Worm (Caenorhabditis elegans): ENCODE data around the gene nac-1.
A peak's percentile ranks its signal among the peaks of the same experiment; 100 is the strongest.

The nac-1 gene

ce11 chrX:14853712-14854217, 41.2 kb upstream of the nac-1 start, which contains the start of the genes C27C12.1 and C27C12.4 (continued):
- TF ChIP-seq elt-1 (tag; optimal IDR thresholded peaks at IDR 0.05) (peak; percentile 35), ztf-11 (tag; optimal IDR thresholded peaks at IDR 0.05) (no peak), ZK546.5 (tag; optimal IDR thresholded peaks at IDR 0.05) (no peak), snpc-4 (tag; optimal IDR thresholded peaks at IDR 0.05) (peak; percentile 89), fos-1 (tag; optimal IDR thresholded peaks at IDR 0.05) (no peak)

ce11 chrX:14861752-14862151, 33.2 kb upstream of the nac-1 start, which contains the start of gene dmd-4:
TSS of gene dmd-4 (minus strand) at chrX:14861852.
- TF ChIP-seq fkh-2 (tag; optimal IDR thresholded peaks at IDR 0.05) = no peak
- no peak for TF ChIP-seq egl-27 (tag; optimal IDR thresholded peaks at IDR 0.05)
- TF ChIP-seq ceh-82 (tag; optimal IDR thresholded peaks at IDR 0.05) = no peak
- no peak for TF ChIP-seq ceh-28 (tag; optimal IDR thresholded peaks at IDR 0.05)
- no peak for TF ChIP-seq egl-5 (tag; optimal IDR thresholded peaks at IDR 0.05)
- TF ChIP-seq nhr-67 (tag; optimal IDR thresholded peaks at IDR 0.05) = no peak
- TF ChIP-seq ztf-11 (tag; optimal IDR thresholded peaks at IDR 0.05) = no peak
- no peak for TF ChIP-seq nhr-76 (tag; optimal IDR thresholded peaks at IDR 0.05)
- no peak for TF ChIP-seq elt-2 (tag; optimal IDR thresholded peaks at IDR 0.05)
- TF ChIP-seq ztf-4 (tag; optimal IDR thresholded peaks at IDR 0.05) = no peak
- no peak for TF ChIP-seq mml-1 (tag; optimal IDR thresholded peaks at IDR 0.05)
- TF ChIP-seq nhr-12 (tag; optimal IDR thresholded peaks at IDR 0.05) = no peak
- no peak for TF ChIP-seq jun-1 (tag; optimal IDR thresholded peaks at IDR 0.05)

- TF ChIP-seq tbx-2 (tag; optimal IDR thresholded peaks at IDR 0.05) (no peak), ztf-4 (tag; optimal IDR thresholded peaks at IDR 0.05) (no peak), unc-39 (tag; optimal IDR thresholded peaks at IDR 0.05) (no peak), mml-1 (tag; optimal IDR thresholded peaks at IDR 0.05) (no peak), ztf-11 (tag; optimal IDR thresholded peaks at IDR 0.05) (no peak), nfya-1 (tag; optimal IDR thresholded peaks at IDR 0.05; ENCODE audit: insufficient read depth) (no peak), fkh-10 (GFP tag; optimal IDR thresholded peaks at IDR 0.05) (no peak), elt-1 (tag; optimal IDR thresholded peaks at IDR 0.05) (no peak), skn-1 (tag; optimal IDR thresholded peaks at IDR 0.05) (no peak), nhr-23 (tag; optimal IDR thresholded peaks at IDR 0.05) (no peak), egl-27 (tag; optimal IDR thresholded peaks at IDR 0.05) (no peak), R02D3.7 (tag; optimal IDR thresholded peaks at IDR 0.05) (no peak), mdl-1 (tag; optimal IDR thresholded peaks at IDR 0.05) (no peak), nhr-237 (tag; optimal IDR thresholded peaks at IDR 0.05) (no peak), elt-2 (tag; optimal IDR thresholded peaks at IDR 0.05) (no peak)
Measured at ce11 chrX:14865744-14866143, 29.2 kb upstream of the nac-1 start, which contains the start of gene C27C12.3. TSS of gene C27C12.3 (minus strand) at chrX:14865844.

ce11 chrX:14868200-14868599, 26.7 kb upstream of the nac-1 start, which contains the start of gene F31F6.1:
TSS of gene F31F6.1 (minus strand) at chrX:14868300.
- TF ChIP-seq nhr-237 (tag; optimal IDR thresholded peaks at IDR 0.05) (no peak), elt-1 (tag; optimal IDR thresholded peaks at IDR 0.05) (no peak), nhr-76 (tag; optimal IDR thresholded peaks at IDR 0.05) (no peak), unc-39 (tag; optimal IDR thresholded peaks at IDR 0.05) (no peak), ceh-28 (tag; optimal IDR thresholded peaks at IDR 0.05) (no peak), snpc-4 (tag; optimal IDR thresholded peaks at IDR 0.05) (no peak), lin-15B (tag; optimal IDR thresholded peaks at IDR 0.05) (no peak), nhr-43 (tag; optimal IDR thresholded peaks at IDR 0.05; ENCODE audit: poor library complexity, severe bottlenecking) (no peak), skn-1 (tag; optimal IDR thresholded peaks at IDR 0.05) (no peak), elt-3 (tag; optimal IDR thresholded peaks at IDR 0.05) (no peak), lin-39 (tag; optimal IDR thresholded peaks at IDR 0.05) (no peak), nhr-11 (tag; optimal IDR thresholded peaks at IDR 0.05) (no peak), egl-5 (tag; optimal IDR thresholded peaks at IDR 0.05) (no peak), lsy-12 (tag; optimal IDR thresholded peaks at IDR 0.05) (no peak), hmg-11 (tag; optimal IDR thresholded peaks at IDR 0.05) (no peak), nhr-25 (tag; optimal IDR thresholded peaks at IDR 0.05) (no peak), egl-27 (tag; optimal IDR thresholded peaks at IDR 0.05) (no peak), mml-1 (tag; optimal IDR thresholded peaks at IDR 0.05) (no peak), fos-1 (tag; optimal IDR thresholded peaks at IDR 0.05) (no peak)

- TF ChIP-seq pha-4 (tag; optimal IDR thresholded peaks at IDR 0.05) (no peak), aly-2 (tag; optimal IDR thresholded peaks at IDR 0.05) (no peak), jun-1 (tag; optimal IDR thresholded peaks at IDR 0.05) (no peak), tbx-2 (tag; optimal IDR thresholded peaks at IDR 0.05) (no peak), ztf-4 (tag; optimal IDR thresholded peaks at IDR 0.05) (no peak), mdl-1 (tag; optimal IDR thresholded peaks at IDR 0.05) (no peak), nhr-237 (tag; optimal IDR thresholded peaks at IDR 0.05) (no peak)
Measured at ce11 chrX:14871780-14872179, 23.2 kb upstream of the nac-1 start, which contains the start of gene F31F6.2. TSS of gene F31F6.2 (minus strand) at chrX:14871880.

Data from whole organism, L3 larva.